Worm (Caenorhabditis elegans) whole organism, L1 larva: ENCODE measurements around the gene T17H7.7.
A peak's percentile ranks its signal among the peaks of the same experiment; 100 is the strongest.

Source experiments
- dsc-1 ChIP-seq: sonication (generic microtip); optimal IDR thresholded peaks from 2 replicates; lab custom pipeline; 2016; ENCODE audit warnings: mild to moderate bottlenecking, missing genetic modification characterization, missing compliant biosample characterization
- hlh-4 ChIP-seq: sonication (generic microtip); optimal IDR thresholded peaks from 2 replicates; lab custom pipeline; 2016; ENCODE audit warnings: mild to moderate bottlenecking, missing genetic modification characterization, missing compliant biosample characterization
- lin-35 ChIP-seq, 2 experiments: fragments of 150-350 bp; optimal IDR thresholded peaks; 2 replicates each; lab custom pipeline; 2014; ENCODE audit warnings: missing biosample characterization in 2 of 2, missing genetic modification characterization in 2 of 2, missing genetic modification reagents in 2 of 2
- nhr-11 ChIP-seq: fragments of 150-350 bp; optimal IDR thresholded peaks from 2 replicates; lab custom pipeline; 2014; ENCODE audit warnings: missing biosample characterization, missing genetic modification characterization
- nhr-77 ChIP-seq: fragments of 150-350 bp; optimal IDR thresholded peaks from 2 replicates; lab custom pipeline; 2014; ENCODE audit warnings: missing biosample characterization, missing genetic modification characterization
- sptf-1 ChIP-seq: fragments of 150-350 bp; optimal IDR thresholded peaks from 2 replicates; lab custom pipeline; 2014; ENCODE audit warnings: missing biosample characterization, missing genetic modification characterization
- tbx-2 ChIP-seq: sonication (generic microtip); optimal IDR thresholded peaks from 2 replicates; lab custom pipeline; 2016; ENCODE audit warnings: missing genetic modification characterization, missing compliant biosample characterization
- unc-62 ChIP-seq: fragments of 150-350 bp; optimal IDR thresholded peaks from 2 replicates; lab custom pipeline; 2014; ENCODE audit warnings: missing biosample characterization, missing genetic modification reagents, missing genetic modification characterization
- unc-98 ChIP-seq: fragments of 200-800 bp; sonication (Bioruptor generic); IDR thresholded peaks from 2 replicates; pipeline ENCODE4 v1.3.6; 2022; ENCODE audit warnings: missing genetic modification characterization, missing compliant biosample characterization
- ztf-4 ChIP-seq: fragments of 150-350 bp; optimal IDR thresholded peaks from 2 replicates; lab custom pipeline; 2014; ENCODE audit warnings: missing biosample characterization, missing genetic modification characterization

ce11 chrIII:790591-790990 is 32.7 kb upstream of the T17H7.7 start:
- TF ChIP-seq unc-62 (GFP tag; lab: Kevin White, UChicago) (no peak), nhr-11 (tag; lab: Kevin White, UChicago) (no peak), nhr-77 (tag; lab: Kevin White, UChicago) (no peak), unc-98 (GFP tag; lab: Robert Waterston, UW) (no peak), sptf-1 (no peak), hlh-4 (no peak), lin-35 (GFP tag; optimal IDR thresholded peaks at IDR 0.05; lab: Kevin White, UChicago) (no peak), dsc-1 (peak; percentile 91), ztf-4 (tag; lab: Kevin White, UChicago) (no peak), tbx-2 (no peak)
